Fruit fly (Drosophila melanogaster) whole organism, embryonic: ENCODE results near the gene lectin-29Ca.

Experiments
- Bgb ChIP-seq: fragments of 200-800 bp; sonication (Bioruptor generic); IDR thresholded peaks from 2 replicates; pipeline ENCODE4 v1.3.6; 2022; ENCODE audit warnings: missing biosample characterization, missing genetic modification characterization; ENCODE audit not compliant: partially characterized antibody
- CG10979 ChIP-seq: fragments of 200-800 bp; sonication (Bioruptor generic); optimal IDR thresholded peaks from 2 replicates; lab custom pipeline; 2018; ENCODE audit warnings: missing biosample characterization, mild to moderate bottlenecking, missing genetic modification characterization, moderate library complexity
- CG11456 ChIP-seq: fragments of 200-800 bp; sonication (Bioruptor generic); IDR thresholded peaks from 3 replicates; pipeline ENCODE4 v1.3.6; 2022; ENCODE audit warnings: missing biosample characterization, missing genetic modification characterization
- CG13287 ChIP-seq: fragments of 200-800 bp; sonication (Bioruptor generic); IDR thresholded peaks from 2 replicates; pipeline ENCODE4 v1.3.6; 2022; ENCODE audit warnings: missing biosample characterization, missing genetic modification characterization; ENCODE audit not compliant: partially characterized antibody
- CG13894 ChIP-seq: fragments of 200-800 bp; sonication (Bioruptor generic); optimal IDR thresholded peaks from 3 replicates; lab custom pipeline; 2018; ENCODE audit warnings: missing biosample characterization, mild to moderate bottlenecking, missing genetic modification characterization, moderate library complexity
- CG15514 ChIP-seq: fragments of 200-800 bp; sonication (Bioruptor generic); optimal IDR thresholded peaks from 3 replicates; lab custom pipeline; 2017; ENCODE audit warnings: missing biosample characterization, missing genetic modification characterization, mild to moderate bottlenecking, moderate library complexity, missing genetic modification reagents
- CG15696 ChIP-seq: fragments of 200-800 bp; sonication (Bioruptor generic); optimal IDR thresholded peaks from 2 replicates; lab custom pipeline; 2019; ENCODE audit warnings: missing biosample characterization, mild to moderate bottlenecking, missing genetic modification characterization, moderate library complexity
- CG16813 ChIP-seq: fragments of 200-800 bp; sonication (Bioruptor generic); IDR thresholded peaks from 3 replicates; pipeline ENCODE4 v1.3.6; 2022; ENCODE audit warnings: missing biosample characterization, missing genetic modification characterization; ENCODE audit not compliant: partially characterized antibody
- CG17186 ChIP-seq: fragments of 200-800 bp; sonication (Bioruptor generic); optimal IDR thresholded peaks from 3 replicates; lab custom pipeline; 2017; ENCODE audit warnings: missing biosample characterization, missing genetic modification reagents, missing genetic modification characterization
- CG1792 ChIP-seq: fragments of 200-800 bp; sonication (Bioruptor generic); optimal IDR thresholded peaks from 2 replicates; lab custom pipeline; 2016; ENCODE audit warnings: missing biosample characterization, missing genetic modification characterization
- CG1832 ChIP-seq: fragments of 200-800 bp; sonication (Bioruptor generic); optimal IDR thresholded peaks from 2 replicates; lab custom pipeline; 2017; ENCODE audit warnings: missing biosample characterization, mild to moderate bottlenecking, missing genetic modification characterization, inconsistent platforms
- CG2712 ChIP-seq: fragments of 200-800 bp; optimal IDR thresholded peaks from 3 replicates; lab custom pipeline; 2019; ENCODE audit warnings: missing biosample characterization, mild to moderate bottlenecking, missing genetic modification characterization, moderate library complexity
- CG3163 ChIP-seq: fragments of 200-800 bp; sonication (Bioruptor generic); optimal IDR thresholded peaks from 3 replicates; lab custom pipeline; 2016; ENCODE audit warnings: missing biosample characterization, missing genetic modification characterization
- CG32772 ChIP-seq: fragments of 200-800 bp; sonication (Bioruptor generic); IDR thresholded peaks from 2 replicates; pipeline ENCODE4 v1.3.6; 2022; ENCODE audit warnings: missing biosample characterization, missing genetic modification characterization
- CG3281 ChIP-seq: fragments of 200-800 bp; sonication (Bioruptor generic); optimal IDR thresholded peaks from 3 replicates; lab custom pipeline; 2017; ENCODE audit warnings: missing biosample characterization, mild to moderate bottlenecking, missing genetic modification characterization
- CG3726 ChIP-seq: fragments of 200-800 bp; sonication (Bioruptor generic); IDR thresholded peaks from 3 replicates; pipeline ENCODE4, ENCODE4 v1.3.6; 2022; ENCODE audit warnings: missing biosample characterization, missing genetic modification characterization
- CG5180 ChIP-seq: fragments of 200-800 bp; sonication (Bioruptor generic); optimal IDR thresholded peaks from 3 replicates; lab custom pipeline; 2017; ENCODE audit warnings: missing biosample characterization, missing genetic modification characterization, mild to moderate bottlenecking, moderate library complexity, missing genetic modification reagents
- CG5245 ChIP-seq: fragments of 200-800 bp; sonication (Bioruptor generic); optimal IDR thresholded peaks from 3 replicates; lab custom pipeline; 2016; ENCODE audit warnings: missing biosample characterization, missing genetic modification characterization
- CG7745 ChIP-seq: fragments of 200-800 bp; sonication (Bioruptor generic); optimal IDR thresholded peaks from 2 replicates; lab custom pipeline; 2018; ENCODE audit warnings: missing biosample characterization, mild to moderate bottlenecking, missing genetic modification characterization, moderate library complexity
- CG7786 ChIP-seq: fragments of 200-800 bp; sonication (Bioruptor generic); optimal IDR thresholded peaks from 2 replicates; lab custom pipeline; 2016; ENCODE audit warnings: missing biosample characterization, missing genetic modification characterization
- Dfd ChIP-seq, 2 experiments: fragments of >200 bp; optimal IDR thresholded peaks; 2 replicates each; lab custom pipeline; 2017; ENCODE audit warnings: missing biosample characterization in 2 of 2, missing genetic modification characterization in 2 of 2
- MESR4 ChIP-seq: fragments of 200-800 bp; sonication (Bioruptor generic); optimal IDR thresholded peaks from 2 replicates; lab custom pipeline; 2018; ENCODE audit warnings: missing biosample characterization, mild to moderate bottlenecking, missing genetic modification characterization, moderate library complexity
- MTF-1 ChIP-seq: fragments of 200-800 bp; sonication (Bioruptor generic); optimal IDR thresholded peaks from 2 replicates; lab custom pipeline; 2018; ENCODE audit warnings: missing biosample characterization, mild to moderate bottlenecking, missing genetic modification characterization, borderline replicate concordance
- Opbp ChIP-seq: fragments of 200-800 bp; sonication (Bioruptor generic); IDR thresholded peaks from 3 replicates; pipeline ENCODE4 v1.3.6; 2022; ENCODE audit warnings: missing biosample characterization, missing genetic modification characterization; ENCODE audit not compliant: partially characterized antibody
- PHDP ChIP-seq: fragments of 200-800 bp; sonication (Bioruptor generic); optimal IDR thresholded peaks from 3 replicates; lab custom pipeline; 2018; ENCODE audit warnings: missing biosample characterization, mild to moderate bottlenecking, missing genetic modification characterization, moderate library complexity
- Six4 ChIP-seq: fragments of 200-800 bp; sonication (Bioruptor generic); optimal IDR thresholded peaks from 2 replicates; lab custom pipeline; 2016; ENCODE audit warnings: missing biosample characterization, missing genetic modification characterization
- Sry-β ChIP-seq: fragments of 200-800 bp; sonication (Bioruptor generic); optimal IDR thresholded peaks from 2 replicates; lab custom pipeline; 2018; ENCODE audit warnings: missing biosample characterization, mild to moderate bottlenecking, missing genetic modification characterization, moderate library complexity
- Stat92E ChIP-seq, 3 experiments: fragments of >200 bp in 2 of 3; fragments of 200-800 bp in 1 of 3; sonication (Bioruptor generic) in 1 of 3; optimal IDR thresholded peaks; 2 replicates each; lab custom pipeline; 2017 to 2019; ENCODE audit warnings: missing biosample characterization in 3 of 3, missing genetic modification characterization in 3 of 3, mild to moderate bottlenecking in 1 of 3, moderate library complexity in 1 of 3
- TFAM ChIP-seq: fragments of 200-800 bp; sonication (Bioruptor generic); optimal IDR thresholded peaks from 2 replicates; lab custom pipeline; 2017; ENCODE audit warnings: missing biosample characterization, missing genetic modification characterization, inconsistent platforms
- Usf ChIP-seq: fragments of 200-800 bp; sonication (Bioruptor generic); optimal IDR thresholded peaks from 2 replicates; lab custom pipeline; 2017; ENCODE audit warnings: missing genotype, missing biosample characterization, missing genetic modification characterization
- amos ChIP-seq: fragments of 200-800 bp; sonication (Bioruptor generic); IDR thresholded peaks from 2 replicates; pipeline ENCODE4 v1.3.6; 2022; ENCODE audit warnings: missing biosample characterization, missing genetic modification characterization; ENCODE audit not compliant: partially characterized antibody
- ase ChIP-seq: fragments of 200-800 bp; sonication (Bioruptor generic); IDR thresholded peaks from 3 replicates; pipeline ENCODE4 v1.3.6; 2022; ENCODE audit warnings: missing biosample characterization, missing genetic modification characterization
- az2 ChIP-seq: fragments of 200-800 bp; sonication (Bioruptor generic); optimal IDR thresholded peaks from 3 replicates; lab custom pipeline; 2016; ENCODE audit warnings: missing biosample characterization, missing genetic modification characterization
- chif ChIP-seq, 2 experiments: fragments of 200-800 bp; sonication (Bioruptor generic); optimal IDR thresholded peaks; 3 replicates each; lab custom pipeline; 2016; ENCODE audit warnings: missing biosample characterization in 2 of 2, missing genetic modification characterization in 2 of 2
- chn ChIP-seq: fragments of 200-800 bp; sonication (Bioruptor generic); optimal IDR thresholded peaks from 2 replicates; lab custom pipeline; 2016; ENCODE audit warnings: missing biosample characterization, missing genetic modification characterization
- dan ChIP-seq: fragments of 200-800 bp; sonication (Bioruptor generic); IDR thresholded peaks from 2 replicates; pipeline ENCODE4 v1.3.6; 2022; ENCODE audit warnings: missing biosample characterization, missing genetic modification characterization
- disco-r ChIP-seq: fragments of 200-800 bp; sonication (Bioruptor generic); optimal IDR thresholded peaks from 2 replicates; lab custom pipeline; 2016; ENCODE audit warnings: missing biosample characterization, missing genetic modification characterization
- dysf ChIP-seq: fragments of 200-800 bp; sonication (Bioruptor generic); IDR thresholded peaks from 3 replicates; pipeline ENCODE4 v1.3.6; 2022; ENCODE audit warnings: missing biosample characterization, missing genetic modification characterization
- exex ChIP-seq: fragments of 200-800 bp; sonication (Bioruptor generic); optimal IDR thresholded peaks from 4 replicates; lab custom pipeline; 2018; ENCODE audit warnings: missing biosample characterization, mild to moderate bottlenecking, missing genetic modification characterization, moderate library complexity
- hbn ChIP-seq: fragments of 200-800 bp; sonication (Bioruptor generic); IDR thresholded peaks from 2 replicates; pipeline ENCODE4 v1.3.6; 2022; ENCODE audit warnings: missing biosample characterization, missing genetic modification characterization; ENCODE audit not compliant: partially characterized antibody
- jing ChIP-seq: fragments of 200-800 bp; sonication (Bioruptor generic); optimal IDR thresholded peaks from 2 replicates; lab custom pipeline; 2018; ENCODE audit warnings: missing biosample characterization, mild to moderate bottlenecking, missing genetic modification characterization
- ken ChIP-seq: fragments of 200-800 bp; sonication (Bioruptor generic); IDR thresholded peaks from 3 replicates; pipeline ENCODE4 v1.3.6; 2022; ENCODE audit warnings: missing biosample characterization, missing genetic modification characterization
- luna ChIP-seq: fragments of 200-800 bp; sonication (Bioruptor generic); optimal IDR thresholded peaks from 2 replicates; lab custom pipeline; 2016; ENCODE audit warnings: missing biosample characterization, missing genetic modification characterization
- salm ChIP-seq: fragments of 200-800 bp; sonication (Bioruptor generic); optimal IDR thresholded peaks from 2 replicates; lab custom pipeline; 2018; ENCODE audit warnings: missing biosample characterization, mild to moderate bottlenecking, missing genetic modification characterization
- slp2 ChIP-seq: fragments of 200-800 bp; sonication (Bioruptor generic); optimal IDR thresholded peaks from 2 replicates; lab custom pipeline; 2016; ENCODE audit warnings: missing biosample characterization, missing genetic modification characterization
- stc ChIP-seq: fragments of 200-800 bp; sonication (Bioruptor generic); IDR thresholded peaks from 2 replicates; pipeline ENCODE4 v1.3.6; 2022; ENCODE audit warnings: missing biosample characterization, missing genetic modification characterization
- tap ChIP-seq: fragments of 200-800 bp; optimal IDR thresholded peaks from 3 replicates; lab custom pipeline; 2019; ENCODE audit warnings: missing biosample characterization, mild to moderate bottlenecking, missing genetic modification characterization, moderate library complexity
- tin ChIP-seq: fragments of 200-800 bp; sonication (Bioruptor generic); optimal IDR thresholded peaks from 3 replicates; lab custom pipeline; 2016; ENCODE audit warnings: missing biosample characterization, missing genetic modification characterization
- vvl ChIP-seq: fragments of 200-800 bp; sonication (Bioruptor generic); IDR thresholded peaks from 2 replicates; pipeline ENCODE4 v1.3.6; 2022; ENCODE audit warnings: missing biosample characterization, missing genetic modification characterization

lectin-29Ca gene

DNA sequence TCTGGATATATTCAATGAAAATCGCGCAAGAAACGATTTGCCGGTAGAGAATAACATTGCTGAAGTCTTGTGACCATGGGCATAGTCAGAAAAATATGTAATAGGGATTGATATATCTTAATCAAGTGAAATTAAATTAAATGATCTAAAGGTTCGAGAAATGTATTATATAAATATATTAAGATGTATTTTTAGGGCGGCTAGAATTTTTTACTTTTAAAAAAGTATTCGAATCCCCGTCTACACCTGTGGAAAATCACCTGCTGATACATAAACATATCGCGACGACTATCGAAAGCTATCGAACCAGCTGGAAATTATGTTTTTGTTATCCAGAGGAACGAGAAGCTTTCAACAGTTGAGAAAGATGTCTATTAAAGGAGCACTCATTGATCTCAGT, 17.4 kb downstream of the lectin-29Ca start, which contains the start of the genes CG13390 and CG17294 (continued):
- TF ChIP-seq CG11456 = peak; percentile 99
- TF ChIP-seq Opbp (GFP tag; lab: Robert Waterston, UW) = peak; percentile 31; the same call in 1 of the 3 replicates
- peak; percentile 100 for TF ChIP-seq CG2712 (tag; lab: Kevin White, UChicago)
- TF ChIP-seq chif (GFP tag; optimal IDR thresholded peaks at IDR 0.05; lab: Kevin White, UChicago) = peak; percentile 87 to 95
- TF ChIP-seq az2 (GFP tag; lab: Kevin White, UChicago) = peak; percentile 99
- TF ChIP-seq CG15696 (tag; lab: Kevin White, UChicago) = peak; percentile 99
- peak; percentile 100 for TF ChIP-seq PHDP (tag; lab: Kevin White, UChicago)
- TF ChIP-seq salm = peak; percentile 99
- TF ChIP-seq Sry-β (GFP tag; lab: Kevin White, UChicago) = peak; percentile 76
- TF ChIP-seq stc (GFP tag; lab: Robert Waterston, UW) = peak; percentile 100
- TF ChIP-seq CG10979 = peak; percentile 99
- TF ChIP-seq disco-r = peak; percentile 87
- TF ChIP-seq tap (tag; lab: Kevin White, UChicago) = peak; percentile 100
- TF ChIP-seq luna = peak; percentile 86
- TF ChIP-seq CG13287 (GFP tag; lab: Robert Waterston, UW) = peak; percentile 91
- peak; percentile 2 for TF ChIP-seq CG1832 (GFP tag; lab: Kevin White, UChicago)
- TF ChIP-seq CG7745 (tag; lab: Kevin White, UChicago) = peak; percentile 89
- TF ChIP-seq CG7786 (GFP tag; lab: Kevin White, UChicago) = peak; percentile 91
- TF ChIP-seq MESR4 (GFP tag; lab: Kevin White, UChicago) = peak; percentile 82
- TF ChIP-seq slp2 = peak; percentile 88
- TF ChIP-seq Bgb = peak; percentile 71
- peak; percentile 98 for TF ChIP-seq Usf
- TF ChIP-seq exex (tag; lab: Kevin White, UChicago) = peak; percentile 98
- TF ChIP-seq CG3163 (GFP tag; lab: Kevin White, UChicago) = peak; percentile 71
- peak; percentile 99 for TF ChIP-seq ase (GFP tag; lab: Robert Waterston, UW)
- peak; percentile 91 for TF ChIP-seq TFAM (GFP tag; lab: Kevin White, UChicago)
- peak; percentile 98 for TF ChIP-seq CG15514
- peak; percentile 96 for TF ChIP-seq chn (GFP tag; lab: Kevin White, UChicago)
- TF ChIP-seq CG17186 = peak; percentile 94
- TF ChIP-seq amos (GFP tag; lab: Robert Waterston, UW) = peak; percentile 73
- TF ChIP-seq dysf (GFP tag; lab: Robert Waterston, UW) = peak; percentile 100
- peak; percentile 99 for TF ChIP-seq tin (GFP tag; lab: Kevin White, UChicago)
- peak; percentile 100 for TF ChIP-seq CG13894 (tag; lab: Kevin White, UChicago)
- TF ChIP-seq MTF-1 (GFP tag; lab: Kevin White, UChicago) = peak; percentile 99
- peak; percentile 70; the same call in 1 of the 2 replicates for TF ChIP-seq hbn
- peak; percentile 98 for TF ChIP-seq CG5245
- TF ChIP-seq CG16813 (GFP tag; lab: Robert Waterston, UW) = peak; percentile 68
- TF ChIP-seq CG32772 (GFP tag; lab: Robert Waterston, UW) = peak; percentile 100
- peak; percentile 99 for TF ChIP-seq jing (GFP tag; lab: Kevin White, UChicago)
- peak; percentile 94 for TF ChIP-seq CG5180
- peak in 1 of 3 experiments; percentile 98 for TF ChIP-seq Stat92E (GFP tag; optimal IDR thresholded peaks at IDR 0.05; lab: Kevin White, UChicago)
- TF ChIP-seq dan (GFP tag; lab: Robert Waterston, UW) = peak; percentile 97
- TF ChIP-seq CG3281 (GFP tag; lab: Kevin White, UChicago) = peak; percentile 100
- no peak for TF ChIP-seq Dfd (GFP tag; optimal IDR thresholded peaks at IDR 0.05; lab: Kevin White, UChicago)
- peak; percentile 99 for TF ChIP-seq ken (GFP tag; lab: Robert Waterston, UW)
- peak; percentile 99 for TF ChIP-seq Six4 (GFP tag; lab: Kevin White, UChicago)
- peak; percentile 77 for TF ChIP-seq CG1792 (GFP tag; lab: Kevin White, UChicago)
- TF ChIP-seq vvl (GFP tag; lab: Robert Waterston, UW) = peak; percentile 100
- peak; percentile 99 for TF ChIP-seq CG3726
